Fruit fly (Drosophila melanogaster) ovary, adult (tissue): ENCODE data around the gene CG14452.
"Not testable (repeated sequence)": the region's sequence is repeated elsewhere in the genome, so short reads cannot be mapped to it uniquely, and the experiment has no call there.

Experiments
- CG17801 ChIP-seq: fragments of 200-800 bp; optimal IDR thresholded peaks from 2 replicates; lab custom pipeline; 2019; ENCODE audit warnings: missing biosample characterization, mild to moderate bottlenecking, missing genetic modification characterization, moderate library complexity; ENCODE audit not compliant: partially characterized antibody

Gene CG14452

DNA sequence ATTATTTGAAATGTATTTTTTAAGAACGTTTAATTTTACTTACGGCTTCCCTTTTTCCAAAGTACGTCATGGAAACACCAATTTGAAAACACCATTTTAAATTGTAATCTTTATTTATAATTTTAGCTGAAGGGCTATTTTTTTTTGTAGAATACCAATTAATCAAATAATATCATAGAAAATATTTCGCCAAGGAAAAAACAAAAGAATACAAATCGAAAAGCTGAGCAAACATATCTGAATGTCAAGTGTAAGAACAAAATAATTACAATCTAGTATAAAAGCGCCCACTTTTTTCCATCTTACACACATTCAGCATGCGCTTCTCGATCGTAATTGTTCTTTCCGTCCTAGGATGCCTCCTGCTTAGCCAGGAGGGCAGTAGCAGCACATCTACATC lies at the start of gene CG14452:
TSS of gene CG14452 (plus strand) at position 301 of the 400 bp plus-strand sequence.
- TF ChIP-seq CG17801 (GFP tag; lab: Kevin White, UChicago) = no peak

DNA sequence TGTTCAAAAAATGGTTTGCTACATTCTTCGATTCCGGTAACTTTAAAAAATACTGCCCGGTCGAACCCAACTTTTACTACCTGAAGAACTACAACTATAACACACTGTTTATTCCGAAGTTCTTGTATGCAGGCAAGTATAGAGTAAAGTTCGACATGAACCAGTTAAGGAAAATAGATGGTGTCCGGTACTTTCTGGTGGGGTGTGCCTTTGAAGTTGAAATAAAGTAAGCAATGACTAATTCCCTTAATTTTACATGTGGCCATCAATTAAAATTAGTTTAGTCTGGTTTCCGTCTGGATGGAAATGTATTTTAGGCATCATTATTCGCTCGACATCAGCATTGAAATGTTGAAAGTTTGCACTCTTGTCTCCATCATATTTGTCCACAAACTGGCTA lies 49.7 kb upstream of the CG14452 start, which contains the start of gene CG33767:
TSS of gene CG33767 (plus strand) at position 301 of the 400 bp plus-strand sequence.
- no peak for TF ChIP-seq CG17801 (GFP tag; lab: Kevin White, UChicago)

DNA sequence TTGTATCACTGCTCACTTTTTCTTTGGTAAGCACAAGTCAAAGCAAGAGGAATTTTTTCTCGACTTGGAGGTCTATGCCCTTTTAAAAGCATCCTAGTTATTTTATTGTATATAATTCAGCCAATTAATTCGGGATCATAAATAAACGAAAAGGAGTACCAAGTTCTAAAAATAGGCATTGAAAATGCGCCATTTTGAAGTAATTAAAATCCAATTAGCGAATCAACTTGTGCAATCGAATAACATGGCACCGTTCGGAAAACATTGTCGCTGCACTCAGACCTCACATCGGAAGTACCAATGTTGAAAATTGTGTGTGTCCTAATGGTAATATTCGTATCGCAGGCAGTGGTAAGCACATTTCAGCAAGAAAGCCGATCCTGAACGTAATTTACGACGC lies 48.9 kb upstream of the CG14452 start, which contains the start of gene CG33768:
TSS of gene CG33768 (plus strand) at position 301 of the 400 bp plus-strand sequence.
- TF ChIP-seq CG17801 (GFP tag; lab: Kevin White, UChicago) = no peak

DNA sequence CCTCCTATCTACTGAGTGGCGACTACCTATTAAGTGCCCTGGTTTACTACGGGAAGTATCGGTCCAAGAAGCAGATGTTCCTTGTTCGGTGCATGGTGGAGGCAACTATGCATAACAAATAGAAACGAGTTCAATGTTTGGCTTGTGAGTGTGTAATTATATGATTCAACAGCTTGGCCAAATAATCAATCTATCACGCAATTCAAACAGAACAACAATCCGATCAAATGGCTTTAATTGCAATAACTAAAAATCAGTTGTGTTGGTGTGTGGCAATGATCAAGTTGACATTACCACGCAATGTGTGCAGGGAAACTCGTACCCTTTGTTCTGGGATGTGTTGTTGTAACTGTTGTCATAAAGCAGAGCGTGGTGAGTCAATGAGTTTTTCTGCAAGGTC lies 48.1 kb upstream of the CG14452 start, which contains the start of gene CG33769:
TSS of gene CG33769 (plus strand) at position 301 of the 400 bp plus-strand sequence.
- TF ChIP-seq CG17801 (GFP tag; lab: Kevin White, UChicago) = no peak

DNA sequence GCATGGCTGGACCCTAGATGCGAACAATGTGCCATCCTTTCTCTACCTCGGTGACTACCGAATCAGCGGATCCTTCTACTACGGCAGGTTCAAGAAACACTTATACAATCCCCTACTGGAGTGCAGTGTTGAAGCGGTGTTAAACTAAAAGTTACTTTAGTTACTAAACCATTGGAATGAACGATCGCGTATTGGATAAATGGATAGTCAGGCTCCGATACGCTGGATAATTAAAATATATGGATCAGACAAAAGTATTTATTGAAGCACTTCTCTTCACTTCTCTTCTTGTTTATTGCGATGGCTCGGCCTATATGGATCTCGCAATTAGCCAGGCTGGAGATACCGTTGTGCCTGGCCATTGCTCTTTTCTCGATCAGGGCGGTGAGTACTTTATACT lies 47.4 kb upstream of the CG14452 start, which contains the start of gene CG33770:
TSS of gene CG33770 (plus strand) at position 301 of the 400 bp plus-strand sequence.
- no peak for TF ChIP-seq CG17801 (GFP tag; lab: Kevin White, UChicago)

DNA sequence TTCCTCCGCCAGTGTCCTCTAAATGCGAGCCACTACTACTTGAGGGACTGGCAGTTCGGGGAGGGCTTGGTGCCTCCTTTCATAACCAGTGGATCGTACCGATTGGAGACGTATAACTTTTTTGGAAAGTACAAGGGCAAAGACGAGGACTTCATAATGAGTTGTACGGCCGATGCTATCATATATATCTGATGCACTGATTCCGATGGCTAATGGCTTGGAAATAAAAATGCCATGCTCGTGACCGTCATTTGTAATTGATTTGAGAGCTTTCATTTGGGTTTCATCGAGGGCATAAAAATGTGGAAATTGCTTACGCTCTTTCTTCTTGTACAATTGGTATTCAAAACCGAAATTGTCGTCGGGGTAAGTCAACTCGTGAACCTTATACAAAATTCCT lies 46.7 kb upstream of the CG14452 start, which contains the start of gene CG33771:
TSS of gene CG33771 (plus strand) at position 301 of the 400 bp plus-strand sequence.
- TF ChIP-seq CG17801 (GFP tag; lab: Kevin White, UChicago) = no peak

DNA sequence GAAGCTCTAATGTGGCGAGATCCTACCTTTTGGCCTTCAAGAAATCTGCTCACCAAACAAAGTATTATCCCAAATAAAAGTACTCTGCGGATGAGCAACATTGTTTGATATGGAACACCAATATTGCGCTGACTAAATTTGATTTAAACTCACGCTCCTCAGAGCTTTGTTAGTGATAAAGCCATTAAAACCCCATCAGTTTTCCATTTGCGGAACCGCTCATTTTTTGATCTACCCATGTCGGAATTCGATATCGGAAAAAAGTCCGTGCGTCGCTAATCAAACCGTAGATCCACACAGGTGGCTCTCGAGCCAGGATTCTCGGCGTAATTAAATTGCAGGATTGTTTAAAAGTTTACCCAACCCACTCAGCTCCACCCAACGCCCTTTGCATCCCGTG lies 43.3 kb upstream of the CG14452 start, which contains the start of gene CG33772:
TSS of gene CG33772 (minus strand) at position 101 of the 400 bp plus-strand sequence.
- no peak for TF ChIP-seq CG17801 (GFP tag; lab: Kevin White, UChicago)

DNA sequence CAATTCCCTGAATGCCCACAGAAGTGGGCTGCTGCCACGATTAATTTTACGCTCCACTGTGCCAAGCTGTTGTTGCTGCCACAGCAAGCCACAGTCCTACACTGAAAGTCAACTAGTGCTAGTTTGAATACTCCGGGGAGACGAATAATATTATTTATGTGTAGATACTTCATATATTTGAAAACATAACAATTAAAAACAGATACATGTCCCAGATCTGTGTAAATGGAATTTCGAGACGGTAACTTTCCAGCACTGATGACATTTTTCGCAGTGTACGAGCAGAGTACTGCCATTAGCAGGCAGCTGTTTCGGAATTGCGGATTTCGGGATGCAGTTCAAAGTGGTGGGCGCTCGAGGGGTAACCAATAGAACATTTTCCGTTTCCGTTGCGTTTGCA lies 30.6 kb upstream of the CG14452 start:
- no peak for TF ChIP-seq CG17801 (GFP tag; lab: Kevin White, UChicago)

DNA sequence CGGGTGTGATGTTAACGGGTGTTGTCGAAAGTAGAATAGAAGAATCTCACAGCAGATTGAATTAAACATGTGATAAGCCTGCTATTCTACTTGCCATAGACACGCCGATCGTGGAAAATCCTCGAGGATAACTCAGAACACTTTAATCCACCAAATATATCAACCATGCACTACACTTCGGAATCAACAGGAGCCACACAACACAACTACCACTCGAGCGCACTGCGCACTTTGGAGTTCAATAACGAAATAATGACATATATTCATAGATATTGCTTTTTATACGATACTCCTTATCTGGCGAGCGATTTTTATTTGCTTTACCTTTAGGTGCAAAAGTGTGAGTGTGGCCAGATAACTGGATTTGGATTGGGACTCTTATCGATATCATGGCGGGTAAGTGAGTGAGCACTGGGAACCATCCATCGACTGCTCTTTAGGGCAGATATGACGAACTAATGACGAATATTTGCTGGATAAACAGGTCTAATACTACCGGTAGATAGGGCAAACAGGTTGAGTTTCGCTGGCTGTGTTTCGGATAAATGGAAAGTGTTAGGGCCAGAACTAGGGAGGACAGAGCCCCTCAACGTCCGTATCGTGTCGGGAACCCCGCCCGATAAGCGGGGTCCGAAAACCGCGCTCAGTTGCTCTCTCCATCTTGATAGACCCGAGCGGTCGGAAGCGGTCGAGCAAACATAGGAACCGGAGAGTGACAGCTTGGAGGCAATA lies 26.3 kb upstream of the CG14452 start, which contains the start of gene Jhbp6:
TSS of gene Jhbp6 (plus strand) at position 682 of the 732 bp plus-strand sequence.
- no peak for TF ChIP-seq CG17801 (GFP tag; lab: Kevin White, UChicago)

DNA sequence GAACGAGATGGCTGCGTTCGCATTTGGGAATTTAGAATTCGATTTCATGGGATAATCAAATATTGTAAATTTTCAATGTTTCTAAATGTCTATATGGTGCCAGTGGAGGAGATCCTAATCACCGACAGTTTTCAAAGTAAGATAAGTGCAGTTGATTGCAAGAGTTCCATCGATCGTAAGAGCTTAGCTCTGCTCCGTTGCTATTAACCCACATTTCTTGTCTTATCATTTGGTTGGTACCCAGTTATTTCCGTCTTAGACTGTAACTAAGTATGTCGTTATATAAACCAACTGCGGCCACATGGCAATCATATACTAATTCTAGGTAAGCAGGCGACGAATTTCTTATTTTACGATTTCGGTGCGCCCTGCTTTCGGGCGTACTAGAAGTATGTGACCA lies 25.6 kb upstream of the CG14452 start:
- TF ChIP-seq CG17801 (GFP tag; lab: Kevin White, UChicago) = no peak

DNA sequence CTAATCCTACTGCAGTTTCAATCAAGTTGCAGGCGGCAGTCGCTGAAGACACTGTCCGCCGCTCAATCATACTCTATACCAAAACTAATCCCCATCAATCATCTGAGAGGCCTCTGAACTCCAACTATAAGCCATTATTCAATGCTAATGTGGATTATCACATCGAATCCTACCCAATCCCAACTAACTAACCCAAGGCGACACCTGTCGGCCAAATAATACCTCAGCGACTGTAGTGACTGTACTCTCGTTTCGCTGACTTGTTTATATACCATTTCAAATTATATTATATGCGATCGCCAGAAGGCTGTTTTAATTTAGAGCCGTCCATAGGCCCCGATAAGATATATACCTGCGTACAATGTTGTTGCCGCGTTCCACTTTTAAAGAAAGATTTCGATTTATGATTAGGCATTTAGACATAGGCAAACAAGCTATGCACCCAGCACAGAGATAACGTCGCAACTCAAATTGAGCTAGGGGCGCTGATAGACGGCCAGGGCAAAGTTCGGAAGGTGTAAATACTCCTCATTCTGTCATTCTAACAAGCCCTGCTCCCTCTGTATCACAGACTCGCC lies 24.0 kb upstream of the CG14452 start:
- no peak for TF ChIP-seq CG17801 (GFP tag; lab: Kevin White, UChicago)

DNA sequence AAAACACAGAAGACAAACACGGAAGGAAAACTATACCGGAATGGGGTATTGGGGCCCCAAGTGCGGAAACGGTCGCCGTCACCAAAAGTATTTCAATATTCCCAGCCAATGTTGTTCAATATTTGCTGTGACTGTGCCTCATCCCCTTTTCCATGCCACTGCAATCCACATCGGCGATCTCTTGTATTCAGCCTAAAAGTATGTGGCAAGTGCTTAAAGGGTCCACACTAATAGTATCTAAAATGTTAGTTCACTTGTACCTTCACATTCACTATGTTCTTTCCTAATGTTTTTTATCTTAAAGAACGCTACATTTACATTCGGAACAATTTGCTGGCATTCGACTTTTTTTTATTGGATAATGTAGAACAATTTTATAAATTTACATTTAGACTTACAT lies 14.8 kb upstream of the CG14452 start:
- no peak for TF ChIP-seq CG17801 (GFP tag; lab: Kevin White, UChicago)

DNA sequence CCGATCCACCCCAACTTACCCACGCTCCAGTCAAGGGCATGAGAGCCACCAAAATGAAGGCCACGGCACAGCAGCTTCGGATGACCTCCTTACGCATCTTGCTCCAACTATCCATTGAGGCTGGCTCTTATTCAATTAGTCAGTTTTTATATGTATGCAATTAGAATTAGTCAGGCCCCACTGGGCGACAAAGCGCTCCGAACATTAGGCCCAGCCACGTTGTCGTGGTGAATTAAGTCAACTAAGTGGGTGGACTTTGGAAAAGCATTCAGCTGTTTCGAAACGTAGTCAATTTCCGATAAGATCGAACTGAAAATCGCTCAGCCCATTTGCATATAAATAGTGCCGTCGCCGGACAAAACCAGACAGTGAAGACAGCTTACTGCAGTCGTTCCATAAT lies 8.8 kb upstream of the CG14452 start, which contains the start of the genes CG14455 and CG14456:
TSS of gene CG14455 (minus strand) at position 101 of the 400 bp plus-strand sequence.
TSS of gene CG14456 (plus strand) at position 236 of the 400 bp plus-strand sequence.
- TF ChIP-seq CG17801 (GFP tag; lab: Kevin White, UChicago) = no peak

DNA sequence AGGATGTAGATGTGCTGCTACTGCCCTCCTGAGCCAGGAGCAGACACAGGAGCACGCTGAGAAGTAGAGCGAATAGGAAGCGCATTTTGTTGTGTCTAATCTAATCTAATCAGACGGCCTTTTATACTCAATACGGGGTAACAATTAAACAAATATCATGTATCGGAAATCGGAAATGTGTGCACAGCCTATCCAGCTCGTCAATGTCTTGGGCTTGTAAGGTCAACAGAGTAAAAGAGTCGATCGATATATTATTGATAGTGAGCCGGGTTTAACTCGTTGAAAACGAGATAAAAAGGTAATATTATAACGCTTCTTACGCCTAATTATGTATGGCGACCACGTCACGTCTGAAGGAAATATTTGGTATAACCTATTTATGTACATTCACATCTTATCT lies 3.3 kb upstream of the CG14452 start, which contains the start of gene CG14454:
TSS of gene CG14454 (minus strand) at position 101 of the 400 bp plus-strand sequence.
- not testable (repeated sequence) for TF ChIP-seq CG17801 (GFP tag; lab: Kevin White, UChicago)

DNA sequence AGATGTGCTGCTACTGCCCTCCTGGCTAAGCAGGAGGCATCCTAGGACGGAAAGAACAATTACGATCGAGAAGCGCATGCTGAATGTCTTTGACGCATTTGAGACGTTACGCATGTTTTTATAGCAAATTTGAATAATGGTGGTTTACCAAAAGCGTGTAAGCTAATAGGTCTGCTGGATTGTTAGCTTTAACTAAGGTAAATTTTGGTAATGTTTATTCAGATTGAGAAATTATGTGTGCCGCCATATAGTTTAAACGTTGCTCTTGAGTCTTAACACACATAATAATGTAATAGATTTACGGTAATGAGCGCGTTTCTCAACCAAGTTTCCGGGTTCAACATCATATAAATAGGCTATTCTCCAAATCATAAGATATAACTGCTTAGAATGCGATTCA lies 2.0 kb upstream of the CG14452 start, which contains the start of the genes CG12546 and CG14453:
TSS of gene CG12546 (minus strand) at position 101 of the 400 bp plus-strand sequence.
TSS of gene CG14453 (plus strand) at position 372 of the 400 bp plus-strand sequence.
- no peak for TF ChIP-seq CG17801 (GFP tag; lab: Kevin White, UChicago)
